Worm (Caenorhabditis elegans): ENCODE data around the gene ugt-59.
"Not testable (repeated sequence)": the region's sequence is repeated elsewhere in the genome, so short reads cannot be mapped to it uniquely, and the experiment has no call there.

The ugt-59 gene

DNA sequence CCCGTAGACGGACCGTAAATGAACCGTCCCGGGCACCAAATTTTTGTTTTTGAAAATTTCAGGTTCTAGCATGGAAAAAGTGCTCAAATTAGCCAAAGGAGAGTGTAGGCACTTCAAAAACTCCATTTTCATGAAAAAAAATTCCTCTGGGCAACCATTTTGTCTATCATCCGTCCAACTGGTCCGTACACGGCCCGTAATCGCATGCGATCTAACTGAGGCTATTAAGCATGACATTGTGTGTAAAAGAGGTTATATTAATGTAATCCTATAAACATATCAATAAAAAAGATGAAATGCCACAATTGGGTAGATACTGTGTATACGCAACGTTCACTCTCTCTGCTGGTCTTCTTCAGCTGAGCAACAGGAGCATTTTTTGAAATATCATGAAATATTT lies 37.8 kb upstream of the ugt-59 start, which contains the start of gene R09E10.1:
Gene R09E10.1 (minus strand): TSS at position 101 of the 400 bp plus-strand sequence.
- TF ChIP-seq pax-3 (tag; optimal IDR thresholded peaks at IDR 0.05); ceh-90 (tag; optimal IDR thresholded peaks at IDR 0.05); fkh-4 (tag; optimal IDR thresholded peaks at IDR 0.05; ENCODE audit: borderline replicate concordance): not testable (repeated sequence)

ce11 chrIV:10330962-10331361 lies 29.5 kb upstream of the ugt-59 start:
- peak; percentile 33 for TF ChIP-seq nhr-20 (tag; optimal IDR thresholded peaks at IDR 0.05)
- peak; percentile 13 for TF ChIP-seq nhr-77 (tag; optimal IDR thresholded peaks at IDR 0.05)
- TF ChIP-seq mdl-1 (tag; optimal IDR thresholded peaks at IDR 0.05): no peak
- TF ChIP-seq efl-1 (optimal IDR thresholded peaks at IDR 0.05): no peak
- peak in 1 of 2 experiments; percentile 37 for TF ChIP-seq efl-1 (GFP tag; optimal IDR thresholded peaks at IDR 0.05 in 1 of 2)
- peak; percentile 26 for TF ChIP-seq nhr-85 (tag)
- peak; percentile 11 for TF ChIP-seq pax-3 (tag; optimal IDR thresholded peaks at IDR 0.05)
- peak; percentile 71 for TF ChIP-seq blmp-1 (tag; optimal IDR thresholded peaks at IDR 0.05)
- no peak for TF ChIP-seq unc-130 (tag; optimal IDR thresholded peaks at IDR 0.05)
- TF ChIP-seq fkh-10 (GFP tag; optimal IDR thresholded peaks at IDR 0.05): peak; percentile 15
- TF ChIP-seq skn-1 (tag; optimal IDR thresholded peaks at IDR 0.05): peak; percentile 6
- no peak for TF ChIP-seq ceh-88 (GFP tag; IDR thresholded peaks at IDR 0.05)
- peak; percentile 66 for TF ChIP-seq lin-14 (GFP tag; optimal IDR thresholded peaks at IDR 0.05)
- TF ChIP-seq elt-3 (tag; optimal IDR thresholded peaks at IDR 0.05): peak; percentile 62 to 89 (median 72)
- no peak for TF ChIP-seq ama-1 (optimal IDR thresholded peaks at IDR 0.05)
- TF ChIP-seq swsn-7 (tag; optimal IDR thresholded peaks at IDR 0.05): peak; percentile 0
- TF ChIP-seq nhr-237 (tag; optimal IDR thresholded peaks at IDR 0.05): no peak
- TF ChIP-seq sptf-1 (tag; optimal IDR thresholded peaks at IDR 0.05): no peak
- TF ChIP-seq ceh-82 (tag; optimal IDR thresholded peaks at IDR 0.05): peak in 1 of 3 experiments; percentile 25
- peak in 1 of 2 experiments; percentile 52 for TF ChIP-seq lin-35 (GFP tag; optimal IDR thresholded peaks at IDR 0.05)
- TF ChIP-seq nhr-47 (tag; optimal IDR thresholded peaks at IDR 0.05): peak; percentile 9
- TF ChIP-seq nhr-90 (tag; optimal IDR thresholded peaks at IDR 0.05; ENCODE audit: poor library complexity): peak; percentile 11
- TF ChIP-seq dsc-1 (tag; optimal IDR thresholded peaks at IDR 0.05): peak; percentile 12
- no peak for TF ChIP-seq mep-1 (tag; optimal IDR thresholded peaks at IDR 0.05)
- no peak for TF ChIP-seq unc-62 (GFP tag; optimal IDR thresholded peaks at IDR 0.05)
- no peak for TF ChIP-seq hpl-2 (GFP tag; optimal IDR thresholded peaks at IDR 0.05)
- TF ChIP-seq fkh-8 (tag; optimal IDR thresholded peaks at IDR 0.05): peak; percentile 53
- peak; percentile 13 for TF ChIP-seq snu-23 (GFP tag; optimal IDR thresholded peaks at IDR 0.05)
- peak; percentile 58 for TF ChIP-seq elt-2 (tag; optimal IDR thresholded peaks at IDR 0.05)
- TF ChIP-seq ceh-8 (GFP tag; optimal IDR thresholded peaks at IDR 0.05): no peak
- TF ChIP-seq egl-13 (tag; optimal IDR thresholded peaks at IDR 0.05): no peak
- peak; percentile 13 for TF ChIP-seq nhr-71 (tag; optimal IDR thresholded peaks at IDR 0.05)
- TF ChIP-seq aha-1 (tag; optimal IDR thresholded peaks at IDR 0.05): no peak

DNA sequence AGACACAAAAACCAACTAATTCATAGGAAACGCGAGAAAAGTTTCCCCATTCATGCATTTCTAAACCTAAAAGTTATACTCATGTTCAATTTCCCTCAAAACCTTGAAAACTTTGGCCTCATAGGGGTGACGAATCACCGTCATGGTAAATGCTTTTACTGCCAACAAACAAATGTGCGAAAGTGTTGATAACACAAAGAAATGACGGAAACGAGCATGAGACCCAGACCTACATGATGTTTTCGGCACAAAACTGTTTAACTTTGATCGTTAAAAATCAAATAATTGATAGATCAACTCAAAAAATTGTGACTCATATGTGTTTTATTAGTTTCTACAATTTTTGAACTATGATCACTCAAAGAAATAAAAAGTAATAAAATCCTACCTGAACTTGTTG lies 28.6 kb upstream of the ugt-59 start:
- TF ChIP-seq lin-35 (GFP tag; optimal IDR thresholded peaks at IDR 0.05): peak in 1 of 2 experiments; percentile 26
- peak; percentile 32 for TF ChIP-seq fkh-8 (tag; optimal IDR thresholded peaks at IDR 0.05)
- TF ChIP-seq tlp-1 (tag; optimal IDR thresholded peaks at IDR 0.05): no peak
- no peak for TF ChIP-seq pax-3 (tag; optimal IDR thresholded peaks at IDR 0.05)
- TF ChIP-seq elt-2 (tag; optimal IDR thresholded peaks at IDR 0.05): peak; percentile 71
- TF ChIP-seq mdl-1 (tag; optimal IDR thresholded peaks at IDR 0.05): peak in 1 of 2 experiments; percentile 17
- no peak for TF ChIP-seq efl-1 (optimal IDR thresholded peaks at IDR 0.05)
- TF ChIP-seq efl-1 (GFP tag; optimal IDR thresholded peaks at IDR 0.05 in 1 of 2): peak in 1 of 2 experiments; percentile 22
- peak; percentile 45 for TF ChIP-seq lin-14 (GFP tag; optimal IDR thresholded peaks at IDR 0.05)
- TF ChIP-seq unc-30 (tag; optimal IDR thresholded peaks at IDR 0.05): no peak
- peak; percentile 29 for TF ChIP-seq nhr-77 (tag; optimal IDR thresholded peaks at IDR 0.05)
- no peak for TF ChIP-seq isw-1 (GFP tag; IDR thresholded peaks at IDR 0.05)
- no peak for TF ChIP-seq ces-1 (GFP tag; optimal IDR thresholded peaks at IDR 0.05)
